Worm (Caenorhabditis elegans) whole organism, L1 larva: ENCODE data around the gene grl-13.

ENCODE experiments used
- elt-2 ChIP-seq: sonication (generic microtip); optimal IDR thresholded peaks from 2 replicates; lab custom pipeline; 2016; ENCODE audit warnings: missing genetic modification characterization, mild to moderate bottlenecking, inconsistent platforms, missing compliant biosample characterization, missing genetic modification reagents
- nhr-47 ChIP-seq: sonication (generic microtip); optimal IDR thresholded peaks from 2 replicates; lab custom pipeline; 2016; ENCODE audit warnings: mild to moderate bottlenecking, missing genetic modification characterization, moderate library complexity, missing compliant biosample characterization

ce11 chrV:4339479-4339878 lies 24.9 kb downstream of the grl-13 start:
- TF ChIP-seq nhr-47 (tag; lab: Kevin White, UChicago) (peak; percentile 12), elt-2 (tag; lab: Kevin White, UChicago) (no peak)
